Worm (Caenorhabditis elegans) whole organism, L3 larva: Measurements from ENCODE around the gene grk-2.

Source experiments
- R02D3.7 ChIP-seq: fragments of 150-350 bp; optimal IDR thresholded peaks from 2 replicates; lab custom pipeline; 2014; ENCODE audit warnings: missing biosample characterization, missing genetic modification characterization
- egl-27 ChIP-seq: sonication (generic microtip); optimal IDR thresholded peaks from 4 replicates; lab custom pipeline; 2017; ENCODE audit warnings: missing biosample characterization, missing genetic modification reagents, missing genetic modification characterization
- lin-39 ChIP-seq: fragments of 150-350 bp; optimal IDR thresholded peaks from 2 replicates; lab custom pipeline; 2018; ENCODE audit warnings: missing biosample characterization, missing genetic modification reagents, missing genetic modification characterization
- nhr-12 ChIP-seq: fragments of 150-350 bp; optimal IDR thresholded peaks from 2 replicates; lab custom pipeline; 2014; ENCODE audit warnings: missing biosample characterization, missing genetic modification characterization
- nhr-237 ChIP-seq: fragments of 150-350 bp; optimal IDR thresholded peaks from 2 replicates; lab custom pipeline; 2014; ENCODE audit warnings: missing biosample characterization, missing genetic modification characterization
- nhr-28 ChIP-seq: fragments of 150-350 bp; optimal IDR thresholded peaks from 2 replicates; lab custom pipeline; 2014; ENCODE audit warnings: missing biosample characterization, missing genetic modification characterization

ce11 chrIII:728074-728473 is 52.2 kb downstream of the grk-2 start:
- TF ChIP-seq nhr-12 (tag; lab: Kevin White, UChicago) (no peak), nhr-237 (tag; lab: Kevin White, UChicago) (no peak), R02D3.7 (tag; lab: Kevin White, UChicago) (no peak), egl-27 (tag; lab: Kevin White, UChicago) (no peak), lin-39 (tag; lab: Kevin White, UChicago) (no peak), nhr-28 (tag; lab: Kevin White, UChicago) (no peak)
